Fruit fly (Drosophila melanogaster): ENCODE measurements around the gene HSPBAP1.

HSPBAP1 gene

DNA sequence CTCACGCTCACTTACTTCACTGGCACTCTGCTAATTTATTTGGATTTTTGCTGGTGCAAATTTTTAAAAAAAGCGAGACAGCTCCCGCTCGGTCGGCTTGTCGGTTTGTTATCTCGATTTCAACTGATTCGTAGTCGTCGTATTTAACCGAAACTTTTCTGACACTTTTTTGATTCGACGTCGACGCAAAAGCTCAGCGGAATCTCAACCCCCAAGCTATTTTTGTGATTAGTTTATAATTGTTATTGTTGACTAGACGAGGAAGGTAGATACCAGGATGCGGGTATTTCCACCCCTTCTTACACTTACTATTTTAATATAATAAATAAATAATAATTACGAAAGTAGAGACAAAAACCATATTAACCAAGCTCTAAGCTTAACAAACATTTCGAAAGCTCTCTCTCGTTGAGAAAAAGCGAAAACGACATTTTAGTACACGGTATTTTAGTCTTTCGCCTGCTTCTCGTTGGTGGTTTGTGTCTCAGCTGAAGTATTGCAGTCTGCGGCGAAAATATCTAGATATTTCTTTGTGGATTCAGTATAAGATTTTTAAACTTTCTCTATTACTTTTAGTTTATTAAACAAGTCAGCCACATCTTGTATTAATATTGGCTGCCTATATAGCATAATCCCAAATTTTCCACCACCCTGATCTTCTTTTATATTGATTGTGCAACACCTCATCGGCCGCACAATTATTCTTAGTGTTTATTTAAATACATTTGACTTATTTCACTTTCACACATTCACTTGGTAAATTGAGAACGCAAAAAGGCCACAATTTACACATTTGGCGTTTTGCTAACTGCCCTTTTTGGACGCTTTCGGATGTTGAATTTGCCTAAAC, 38.1 kb upstream of the HSPBAP1 start, which contains the start of gene tau:
Gene tau, minus strand, starts transcription at position 311 of the 850 bp plus-strand sequence.
- no peak for TF ChIP-seq ey (GFP tag; optimal IDR thresholded peaks at IDR 0.05)
- peak; percentile 23 for TF ChIP-seq Myc (optimal IDR thresholded peaks at IDR 0.05)

DNA sequence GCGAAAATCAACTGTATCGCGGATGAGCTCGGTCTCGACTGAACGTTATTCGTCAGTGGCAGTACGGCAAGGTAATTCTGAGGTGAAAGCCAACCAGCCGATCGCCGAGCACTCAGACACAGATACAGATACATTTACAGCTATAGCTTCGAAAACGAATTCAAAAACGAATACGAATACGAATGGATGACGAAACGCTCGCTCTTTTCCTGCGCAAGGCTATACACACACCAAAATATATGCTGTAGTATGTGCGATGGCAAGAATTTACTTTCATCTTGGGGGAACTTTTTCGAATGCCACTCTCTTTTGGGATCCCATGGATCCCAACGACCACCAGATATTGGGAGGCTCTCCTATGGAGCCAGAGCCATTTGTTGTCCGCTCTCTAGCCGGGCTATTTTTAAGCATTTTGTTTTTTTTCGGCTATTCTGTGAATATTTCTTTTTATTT, 34.9 kb upstream of the HSPBAP1 start, which contains the start of gene Mlc1:
Gene Mlc1, minus strand, starts transcription at position 51 of the 453 bp plus-strand sequence.
- TF ChIP-seq Sp1 (GFP tag; optimal IDR thresholded peaks at IDR 0.05): no peak
- no peak for TF ChIP-seq dsf (GFP tag; optimal IDR thresholded peaks at IDR 0.05; ENCODE audit: borderline replicate concordance)
- TF ChIP-seq Myc (optimal IDR thresholded peaks at IDR 0.05): no peak
- TF ChIP-seq rgr (GFP tag; optimal IDR thresholded peaks at IDR 0.05): no peak
- TF ChIP-seq fru (GFP tag; optimal IDR thresholded peaks at IDR 0.05): no peak

DNA sequence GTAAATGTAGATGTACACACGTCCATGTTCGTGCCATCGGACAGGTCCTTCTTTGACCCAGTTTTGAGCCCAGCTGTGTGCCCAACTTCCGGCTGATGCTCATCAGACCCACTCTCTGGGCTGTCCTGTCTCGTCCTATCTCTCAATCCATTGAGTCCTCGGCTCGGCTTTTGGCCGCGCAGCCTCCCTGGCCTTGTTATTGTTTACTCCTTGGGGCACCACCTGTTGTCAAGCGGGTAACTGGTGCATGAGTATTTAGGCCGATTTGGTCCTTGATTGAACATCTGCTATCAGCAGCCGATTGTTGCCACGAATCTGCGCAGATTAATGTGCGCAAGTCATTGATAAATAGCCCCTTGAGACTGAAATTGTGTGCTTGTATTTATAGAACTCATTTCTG, 33.6 kb upstream of the HSPBAP1 start:
- TF ChIP-seq HLH106 (tag; optimal IDR thresholded peaks at IDR 0.05): no peak
- TF ChIP-seq Dif (GFP tag; optimal IDR thresholded peaks at IDR 0.05; ENCODE audit: partially characterized antibody): no peak
- TF ChIP-seq Jra (GFP tag; optimal IDR thresholded peaks at IDR 0.05): no peak
- TF ChIP-seq foxo (GFP tag; optimal IDR thresholded peaks at IDR 0.05): no peak
- no peak for TF ChIP-seq Rel (GFP tag; optimal IDR thresholded peaks at IDR 0.05)
- TF ChIP-seq Rel (tag; optimal IDR thresholded peaks at IDR 0.05): no peak
- TF ChIP-seq ey (GFP tag; optimal IDR thresholded peaks at IDR 0.05): no peak
- no peak for TF ChIP-seq lola (GFP tag; optimal IDR thresholded peaks at IDR 0.05)

DNA sequence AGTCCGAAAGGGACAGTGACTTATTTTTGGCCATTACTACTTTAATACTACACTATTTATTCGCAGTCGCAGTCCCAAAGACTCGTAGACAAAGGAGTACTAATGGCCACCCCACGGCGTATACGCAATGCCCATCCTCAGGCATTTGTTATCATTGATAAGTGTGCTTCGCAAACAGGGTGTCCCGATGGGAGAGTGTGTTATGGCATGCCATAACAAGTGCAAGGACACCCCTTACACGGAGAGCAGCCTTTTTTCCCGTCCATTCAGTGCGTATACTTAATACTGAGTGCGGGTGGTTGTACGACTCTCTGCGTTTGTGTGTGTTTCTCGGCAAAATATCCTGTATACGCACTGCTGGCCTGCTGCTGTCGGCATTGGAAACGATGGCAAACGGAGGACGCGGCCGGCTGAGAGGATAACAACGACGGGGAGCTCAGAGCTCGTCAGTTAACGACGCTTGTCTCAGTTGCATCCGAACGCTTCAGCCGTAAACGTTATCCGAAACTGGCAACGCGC, 33.0 kb upstream of the HSPBAP1 start, which contains the start of gene unc80:
Gene unc80, plus strand, starts transcription at position 469 of the 519 bp plus-strand sequence.
- TF ChIP-seq usp (GFP tag; optimal IDR thresholded peaks at IDR 0.05) (no peak), dmrt93B (GFP tag; optimal IDR thresholded peaks at IDR 0.05) (no peak), foxo (GFP tag; optimal IDR thresholded peaks at IDR 0.05) (no peak), Myc (optimal IDR thresholded peaks at IDR 0.05) (no peak), Dif (GFP tag; optimal IDR thresholded peaks at IDR 0.05; ENCODE audit: partially characterized antibody) (no peak), OdsH (GFP tag; optimal IDR thresholded peaks at IDR 0.05) (no peak), rgr (GFP tag; optimal IDR thresholded peaks at IDR 0.05) (no peak), jim (GFP tag; optimal IDR thresholded peaks at IDR 0.05) (no peak), GATAd (GFP tag; optimal IDR thresholded peaks at IDR 0.05) (no peak), br (GFP tag; optimal IDR thresholded peaks at IDR 0.05) (no peak), Dfd (GFP tag; optimal IDR thresholded peaks at IDR 0.05) (no peak), CG32264 (GFP tag; optimal IDR thresholded peaks at IDR 0.05) (no peak), HLH106 (tag; optimal IDR thresholded peaks at IDR 0.05) (no peak)

DNA sequence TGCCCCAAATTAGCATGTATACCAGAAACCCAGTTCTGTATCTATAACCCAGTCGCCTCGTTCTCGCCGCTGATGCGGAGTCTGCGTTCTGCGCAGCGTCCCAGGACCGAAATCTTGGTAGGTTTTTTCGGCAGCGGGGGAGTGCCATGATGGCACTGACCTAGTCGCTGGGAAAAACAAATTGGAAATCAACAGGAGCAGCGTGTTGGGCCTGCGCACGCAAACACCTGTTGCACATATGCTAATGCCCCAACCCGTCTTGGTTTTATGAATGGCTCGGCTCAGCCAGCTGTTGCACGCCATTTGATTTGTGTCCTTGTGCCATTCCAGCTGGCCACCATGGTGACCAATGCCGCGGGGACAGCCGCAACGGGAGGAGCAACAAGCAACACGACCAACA, 32.2 kb upstream of the HSPBAP1 start:
- TF ChIP-seq Dif (GFP tag; optimal IDR thresholded peaks at IDR 0.05; ENCODE audit: partially characterized antibody) (no peak), CG9705 (GFP tag; optimal IDR thresholded peaks at IDR 0.05) (no peak), GATAd (GFP tag; optimal IDR thresholded peaks at IDR 0.05) (no peak), Dfd (GFP tag; optimal IDR thresholded peaks at IDR 0.05) (no peak), Abd-B (GFP tag; optimal IDR thresholded peaks at IDR 0.05) (no peak), Jra (GFP tag; optimal IDR thresholded peaks at IDR 0.05) (no peak), Hr78 (GFP tag; optimal IDR thresholded peaks at IDR 0.05) (no peak), rgr (GFP tag; optimal IDR thresholded peaks at IDR 0.05) (no peak)

DNA sequence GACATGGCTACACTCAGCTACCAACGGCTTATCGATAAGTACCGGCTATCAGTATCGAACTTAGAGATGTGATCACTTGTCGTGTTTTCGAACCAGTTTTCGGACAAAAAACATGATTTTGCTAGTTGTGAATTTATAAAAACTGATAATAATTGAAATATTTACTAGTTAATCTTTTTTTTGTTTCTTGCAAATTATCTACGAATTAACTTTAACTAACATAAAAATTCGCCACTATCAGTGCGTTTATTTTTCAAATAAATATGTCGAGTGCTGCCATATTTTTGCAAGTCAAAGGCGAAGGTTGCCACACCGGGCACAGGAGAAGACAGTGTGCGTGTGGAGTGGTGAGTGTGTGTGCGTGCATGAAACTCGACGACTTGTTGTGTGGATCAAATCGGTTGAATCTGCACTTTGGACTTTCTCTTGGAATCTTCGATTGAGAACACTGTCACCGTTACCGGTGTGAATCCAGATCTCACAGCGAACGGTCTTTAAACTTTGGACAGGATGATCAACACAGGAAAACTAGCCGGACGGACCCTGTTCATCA, 17.8 kb upstream of the HSPBAP1 start, which contains the start of gene Hsdl2:
Gene Hsdl2, plus strand, starts transcription at position 349 of the 553 bp plus-strand sequence.
- TF ChIP-seq jim (GFP tag; optimal IDR thresholded peaks at IDR 0.05): no peak
- no peak for TF ChIP-seq brk (GFP tag; optimal IDR thresholded peaks at IDR 0.05)
- no peak for TF ChIP-seq Abd-B (GFP tag; optimal IDR thresholded peaks at IDR 0.05)
- TF ChIP-seq sage (GFP tag; optimal IDR thresholded peaks at IDR 0.05): no peak
- no peak for TF ChIP-seq CrebA (GFP tag; optimal IDR thresholded peaks at IDR 0.05; ENCODE audit: borderline replicate concordance)
- TF ChIP-seq Sp1 (GFP tag; optimal IDR thresholded peaks at IDR 0.05): no peak
- no peak for TF ChIP-seq usp (GFP tag; optimal IDR thresholded peaks at IDR 0.05)
- TF ChIP-seq rgr (GFP tag; optimal IDR thresholded peaks at IDR 0.05): peak; percentile 37
- TF ChIP-seq HLH106 (tag; optimal IDR thresholded peaks at IDR 0.05): peak; percentile 33
- no peak for TF ChIP-seq Hr83 (GFP tag; optimal IDR thresholded peaks at IDR 0.05; ENCODE audit: poor library complexity, severe bottlenecking)
- peak; percentile 61 for TF ChIP-seq ey (GFP tag; optimal IDR thresholded peaks at IDR 0.05)
- no peak for TF ChIP-seq CG9705 (GFP tag; optimal IDR thresholded peaks at IDR 0.05)
- no peak for TF ChIP-seq psq (GFP tag; optimal IDR thresholded peaks at IDR 0.05)
- TF ChIP-seq Dfd (GFP tag; optimal IDR thresholded peaks at IDR 0.05): no peak
- peak; percentile 97 for TF ChIP-seq Hnf4 (GFP tag; optimal IDR thresholded peaks at IDR 0.05)
- peak; percentile 60 for TF ChIP-seq fru (GFP tag; optimal IDR thresholded peaks at IDR 0.05)
- TF ChIP-seq OdsH (GFP tag; optimal IDR thresholded peaks at IDR 0.05): peak; percentile 11
- TF ChIP-seq GATAd (GFP tag; optimal IDR thresholded peaks at IDR 0.05): peak; percentile 56
- peak; percentile 45 for TF ChIP-seq Myc (optimal IDR thresholded peaks at IDR 0.05)
- no peak for TF ChIP-seq Mio (GFP tag; optimal IDR thresholded peaks at IDR 0.05)
- TF ChIP-seq pan (optimal IDR thresholded peaks at IDR 0.05): no peak
- peak; percentile 50 for TF ChIP-seq br (GFP tag; optimal IDR thresholded peaks at IDR 0.05)
- no peak for TF ChIP-seq tai (GFP tag; optimal IDR thresholded peaks at IDR 0.05)
- no peak for TF ChIP-seq dmrt93B (GFP tag; optimal IDR thresholded peaks at IDR 0.05)
- TF ChIP-seq Jra (GFP tag; optimal IDR thresholded peaks at IDR 0.05): no peak
- TF ChIP-seq sv (GFP tag; optimal IDR thresholded peaks at IDR 0.05): peak; percentile 38
- TF ChIP-seq h (GFP tag; optimal IDR thresholded peaks at IDR 0.05): peak; percentile 67
- TF ChIP-seq foxo (GFP tag; optimal IDR thresholded peaks at IDR 0.05): peak in 1 of 2 experiments; percentile 51
